Worm (Caenorhabditis elegans) whole organism, L4 larva: Measurements from ENCODE around the gene C24D10.49.
A peak's percentile ranks its signal among the peaks of the same experiment; 100 is the strongest.

ENCODE experiments used
- F26F4.8 ChIP-seq: fragments of 200-800 bp; sonication (Bioruptor generic); conservative IDR thresholded peaks from 2 replicates; pipeline ENCODE4 v1.3.6; 2022; ENCODE audit warnings: missing genetic modification characterization, missing compliant biosample characterization
- F44E2.7 ChIP-seq: fragments of 200-800 bp; sonication (Bioruptor generic); IDR thresholded peaks from 2 replicates; pipeline ENCODE4 v2.1.2; 2022; ENCODE audit warnings: missing genetic modification characterization, missing compliant biosample characterization
- F49E8.2 ChIP-seq: sonication (generic microtip); optimal IDR thresholded peaks from 2 replicates; lab custom pipeline; 2016; ENCODE audit warnings: missing compliant biosample characterization, mild to moderate bottlenecking, missing genetic modification characterization, borderline replicate concordance
- R02D3.7 ChIP-seq: fragments of 150-350 bp; sonication (generic microtip); optimal IDR thresholded peaks from 3 replicates; lab custom pipeline; 2014; ENCODE audit warnings: missing biosample characterization, missing genetic modification characterization
- ZK546.5 ChIP-seq, 2 experiments: sonication (generic microtip); optimal IDR thresholded peaks; 2 replicates each; lab custom pipeline; 2017; ENCODE audit warnings: missing biosample characterization in 2 of 2, missing genetic modification characterization in 2 of 2
- aha-1 ChIP-seq: fragments of 150-350 bp; peaks from one replicate; lab custom pipeline; 2014; ENCODE audit warnings: missing biosample characterization, missing genetic modification characterization
- ama-1 ChIP-seq: fragments of 150-350 bp; optimal IDR thresholded peaks from 2 replicates; lab custom pipeline; 2014; ENCODE audit warnings: inconsistent platforms, mixed read lengths
- ceh-44 ChIP-seq: fragments of 200-800 bp; sonication (Bioruptor generic); IDR thresholded peaks from 2 replicates; pipeline ENCODE4 v1.3.6; 2022; ENCODE audit warnings: missing genetic modification reagents, missing genetic modification characterization, missing compliant biosample characterization
- ces-1 ChIP-seq: fragments of 150-350 bp; sonication (generic microtip); optimal IDR thresholded peaks from 4 replicates; lab custom pipeline; 2014; ENCODE audit warnings: missing biosample characterization, missing genetic modification reagents, missing genetic modification characterization
- daf-16 ChIP-seq, 3 experiments: sonication (generic microtip); optimal IDR thresholded peaks; 2 replicates each; lab custom pipeline; 2016 to 2017; ENCODE audit warnings: missing genetic modification characterization in 3 of 3, missing genetic modification reagents in 3 of 3, mild to moderate bottlenecking in 2 of 3, missing compliant biosample characterization in 2 of 3, missing biosample characterization in 1 of 3, moderate library complexity in 1 of 3
- dmd-9 ChIP-seq: fragments of 200-800 bp; sonication (Bioruptor generic); IDR thresholded peaks from 2 replicates; pipeline ENCODE4 v1.3.6; 2022; ENCODE audit warnings: missing genetic modification reagents, missing genetic modification characterization, missing compliant biosample characterization
- duxl-1 ChIP-seq: sonication (generic microtip); optimal IDR thresholded peaks from 2 replicates; lab custom pipeline; 2016; ENCODE audit warnings: mild to moderate bottlenecking, missing genetic modification characterization, moderate library complexity, missing compliant biosample characterization; ENCODE audit not compliant: poor library complexity
- egl-43 ChIP-seq: fragments of 200-800 bp; sonication (Bioruptor generic); IDR thresholded peaks from 2 replicates; pipeline ENCODE4 v1.3.6; 2022; ENCODE audit warnings: missing genetic modification reagents, missing genetic modification characterization, missing compliant biosample characterization
- fkh-10 ChIP-seq: fragments of 150-350 bp; optimal IDR thresholded peaks from 2 replicates; lab custom pipeline; 2014; ENCODE audit warnings: missing biosample characterization, missing genetic modification reagents, missing genetic modification characterization
- hlh-30 ChIP-seq: sonication (generic microtip); optimal IDR thresholded peaks from 2 replicates; lab custom pipeline; 2017; ENCODE audit warnings: antibody characterized with exemption, mild to moderate bottlenecking, missing genetic modification characterization, missing compliant biosample characterization; ENCODE audit not compliant: insufficient read depth
- hmg-1.1 ChIP-seq: fragments of 200-800 bp; sonication (Bioruptor generic); IDR thresholded peaks from 2 replicates; pipeline ENCODE4 v1.3.6; 2022; ENCODE audit warnings: missing genetic modification reagents, missing genetic modification characterization, missing compliant biosample characterization
- lin-13 ChIP-seq: fragments of 150-350 bp; optimal IDR thresholded peaks from 2 replicates; lab custom pipeline; 2014; ENCODE audit warnings: missing biosample characterization, missing genetic modification reagents, missing genetic modification characterization
- lin-29 ChIP-seq: fragments of 200-800 bp; sonication (Bioruptor generic); IDR thresholded peaks from 2 replicates; pipeline ENCODE4 v1.3.6; 2022; ENCODE audit warnings: missing genetic modification reagents, missing genetic modification characterization, missing compliant biosample characterization
- mdl-1 ChIP-seq, 2 experiments: fragments of 150-350 bp in 1 of 2; sonication (generic microtip) in 1 of 2; optimal IDR thresholded peaks; 2 replicates each; lab custom pipeline; 2014 to 2017; ENCODE audit warnings: missing biosample characterization in 2 of 2, missing genetic modification characterization in 2 of 2
- mep-1 ChIP-seq: fragments of 150-350 bp; sonication (generic microtip); optimal IDR thresholded peaks from 3 replicates; lab custom pipeline; 2014; ENCODE audit warnings: missing biosample characterization, missing genetic modification characterization
- mes-2 ChIP-seq: sonication (generic microtip); optimal IDR thresholded peaks from 2 replicates; lab custom pipeline; 2016; ENCODE audit warnings: missing genotype, mild to moderate bottlenecking, missing genetic modification characterization, missing compliant biosample characterization; ENCODE audit not compliant: poor library complexity, severe bottlenecking
- mxl-2 ChIP-seq: fragments of 200-800 bp; sonication (Bioruptor generic); conservative IDR thresholded peaks from 2 replicates; pipeline ENCODE4 v1.3.6; 2022; ENCODE audit warnings: missing genetic modification reagents, missing genetic modification characterization, missing compliant biosample characterization
- mxl-3 ChIP-seq: fragments of 200-800 bp; sonication (Bioruptor generic); optimal IDR thresholded peaks from 2 replicates; lab custom pipeline; 2018; ENCODE audit warnings: mild to moderate bottlenecking, missing genetic modification characterization, missing compliant biosample characterization
- nhr-11 ChIP-seq: fragments of 150-350 bp; optimal IDR thresholded peaks from 2 replicates; lab custom pipeline; 2014; ENCODE audit warnings: missing biosample characterization, missing genetic modification characterization
- pha-4 ChIP-seq, 2 experiments: fragments of 150-350 bp in 1 of 2; fragments of 200-800 bp in 1 of 2; sonication (Bioruptor generic) in 1 of 2; IDR thresholded peaks in 1 of 2; optimal IDR thresholded peaks in 1 of 2; 2 replicates each; pipeline versions ENCODE4 v1.3.6 to Lab custom; 2014 to 2022; ENCODE audit warnings: missing genetic modification characterization in 2 of 2, missing genetic modification reagents in 2 of 2, missing biosample characterization in 1 of 2, missing compliant biosample characterization in 1 of 2
- php-3 ChIP-seq: fragments of 200-800 bp; sonication (Bioruptor generic); IDR thresholded peaks from 2 replicates; pipeline ENCODE4 v1.3.6; 2022; ENCODE audit warnings: missing genetic modification reagents, missing genetic modification characterization, missing compliant biosample characterization
- sdz-12 ChIP-seq: fragments of 200-800 bp; sonication (Bioruptor generic); optimal IDR thresholded peaks from 2 replicates; lab custom pipeline; 2018; ENCODE audit warnings: mild to moderate bottlenecking, missing genetic modification characterization, missing compliant biosample characterization
- snpc-1.2 ChIP-seq: fragments of 200-800 bp; sonication (Bioruptor generic); IDR thresholded peaks from 2 replicates; pipeline ENCODE4 v1.3.6; 2022; ENCODE audit warnings: missing genetic modification reagents, missing genetic modification characterization, missing compliant biosample characterization
- snpc-4 ChIP-seq: fragments of 150-350 bp; optimal IDR thresholded peaks from 2 replicates; lab custom pipeline; 2014; ENCODE audit warnings: missing biosample characterization, missing genetic modification characterization
- spr-1 ChIP-seq: sonication (generic microtip); optimal IDR thresholded peaks from 2 replicates; lab custom pipeline; 2016; ENCODE audit warnings: mild to moderate bottlenecking, missing genetic modification characterization, missing compliant biosample characterization
- spr-3 ChIP-seq: fragments of 200-800 bp; sonication (Bioruptor generic); optimal IDR thresholded peaks from 2 replicates; lab custom pipeline; 2018; ENCODE audit warnings: mild to moderate bottlenecking, missing genetic modification characterization, missing compliant biosample characterization
- unc-62 ChIP-seq, 3 experiments: fragments of 150-350 bp in 1 of 3; sonication (generic microtip); optimal IDR thresholded peaks in 2 of 3; peaks in 1 of 3; 1 replicate in 1 of 3; 2 replicates in 2 of 3; lab custom pipeline; 2014 to 2017; ENCODE audit warnings: missing biosample characterization in 3 of 3, missing genetic modification characterization in 3 of 3, missing genetic modification reagents in 3 of 3, missing genotype in 1 of 3
- vab-7 ChIP-seq: fragments of 200-800 bp; sonication (Bioruptor generic); IDR thresholded peaks from 2 replicates; pipeline ENCODE4 v1.3.6; 2022; ENCODE audit warnings: missing genetic modification reagents, missing genetic modification characterization, missing compliant biosample characterization
- zag-1 ChIP-seq: fragments of 150-350 bp; optimal IDR thresholded peaks from 2 replicates; lab custom pipeline; 2014; ENCODE audit warnings: missing biosample characterization, missing genetic modification characterization
- zip-2 ChIP-seq: fragments of 150-350 bp; optimal IDR thresholded peaks from 2 replicates; lab custom pipeline; 2014; ENCODE audit warnings: missing biosample characterization, missing genetic modification characterization
- ztf-11 ChIP-seq: fragments of 150-350 bp; optimal IDR thresholded peaks from 2 replicates; lab custom pipeline; 2014; ENCODE audit warnings: missing biosample characterization, missing genetic modification characterization

C24D10.49 gene

DNA sequence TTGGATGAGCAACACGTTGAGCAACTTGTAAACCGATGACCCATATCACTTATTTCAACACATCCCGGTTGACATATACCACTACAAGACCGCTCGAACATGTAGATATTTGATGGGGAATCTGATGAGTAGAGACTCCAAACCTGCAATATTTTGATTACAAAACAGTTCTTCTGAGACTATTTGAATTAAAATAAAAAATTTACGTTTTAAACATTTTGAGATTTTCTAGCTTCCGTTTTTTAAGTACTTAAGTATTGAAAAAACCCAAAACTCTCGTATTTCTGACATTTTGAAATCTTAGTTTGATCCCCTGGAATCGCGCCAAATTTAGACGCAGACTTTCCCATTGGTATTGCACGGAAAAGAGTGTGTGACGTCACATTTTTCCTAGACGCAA lies at the start of gene C24D10.49:
Gene C24D10.49, minus strand, starts transcription at position 101 of the 400 bp plus-strand sequence.
- TF ChIP-seq dmd-9 (GFP tag; lab: Robert Waterston, UW) = no peak
- TF ChIP-seq pha-4 (GFP tag; IDR thresholded peaks at IDR 0.05; lab: Robert Waterston, UW) = no peak
- TF ChIP-seq pha-4 (tag; optimal IDR thresholded peaks at IDR 0.05; lab: Kevin White, UChicago) = no peak
- TF ChIP-seq daf-16 (GFP tag; optimal IDR thresholded peaks at IDR 0.05; lab: Kevin White, UChicago) = no peak
- TF ChIP-seq daf-16 (tag; optimal IDR thresholded peaks at IDR 0.05; lab: Kevin White, UChicago) = no peak
- no peak for TF ChIP-seq F26F4.8 (GFP tag; lab: Robert Waterston, UW)
- no peak for TF ChIP-seq hmg-1.1 (GFP tag; lab: Robert Waterston, UW)
- TF ChIP-seq mxl-3 (GFP tag; lab: Kevin White, UChicago) = no peak
- TF ChIP-seq php-3 = no peak
- no peak for TF ChIP-seq zag-1 (tag; lab: Kevin White, UChicago)

DNA sequence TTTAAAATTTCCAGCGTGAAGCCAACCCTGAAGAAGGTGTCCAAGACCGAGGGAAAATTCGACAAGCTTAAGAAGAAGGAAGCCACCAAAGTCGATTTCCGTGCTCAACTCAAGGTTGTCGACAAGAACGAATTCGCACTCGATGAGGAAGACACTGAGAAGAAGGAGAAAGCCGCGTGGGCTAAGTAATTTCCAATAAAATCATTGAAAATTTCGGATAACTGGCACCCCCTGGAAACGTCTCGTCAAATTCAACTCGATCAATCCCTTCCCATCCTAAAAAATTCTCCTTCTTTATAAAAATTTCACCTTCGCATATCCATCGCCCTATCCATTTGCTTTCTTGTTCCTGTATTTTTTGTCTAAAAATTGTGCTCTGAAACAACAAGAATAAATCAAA lies 49.6 kb upstream of the C24D10.49 start:
- no peak for TF ChIP-seq R02D3.7
- TF ChIP-seq snpc-1.2 = 0 out of 2 replicates have a peak, but pooled peaks have one; percentile 20

DNA sequence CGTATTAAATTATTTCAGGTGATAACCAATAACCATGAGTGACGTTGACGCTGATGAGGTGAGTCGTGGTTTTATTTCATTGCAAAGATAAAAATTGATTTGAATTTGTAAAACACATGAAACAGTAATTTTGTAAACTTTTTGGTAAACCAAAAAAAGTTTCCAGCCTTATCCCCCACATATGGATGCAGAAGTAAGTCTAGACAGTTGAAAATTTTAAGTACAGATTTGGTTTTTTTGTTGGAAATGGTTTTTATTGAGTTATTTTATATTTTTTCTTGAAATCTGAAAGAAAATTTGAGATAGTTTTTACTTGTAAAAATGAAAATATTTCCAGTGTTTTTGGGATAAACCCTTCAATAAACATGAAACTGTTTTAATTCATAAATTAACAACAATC lies 47.4 kb upstream of the C24D10.49 start, which contains the start of gene tni-4:
Gene tni-4, plus strand, starts transcription at position 19 of the 400 bp plus-strand sequence.
- peak in 1 of 2 experiments; percentile 92 for TF ChIP-seq unc-62 (GFP tag; optimal IDR thresholded peaks at IDR 0.05 in 1 of 2; lab: Kevin White, UChicago)
- no peak for TF ChIP-seq unc-62 (tag; optimal IDR thresholded peaks at IDR 0.05; lab: Kevin White, UChicago)
- no peak for TF ChIP-seq lin-13
- no peak for TF ChIP-seq duxl-1 (tag; lab: Kevin White, UChicago)
- TF ChIP-seq snpc-4 = no peak
- no peak for TF ChIP-seq egl-43

DNA sequence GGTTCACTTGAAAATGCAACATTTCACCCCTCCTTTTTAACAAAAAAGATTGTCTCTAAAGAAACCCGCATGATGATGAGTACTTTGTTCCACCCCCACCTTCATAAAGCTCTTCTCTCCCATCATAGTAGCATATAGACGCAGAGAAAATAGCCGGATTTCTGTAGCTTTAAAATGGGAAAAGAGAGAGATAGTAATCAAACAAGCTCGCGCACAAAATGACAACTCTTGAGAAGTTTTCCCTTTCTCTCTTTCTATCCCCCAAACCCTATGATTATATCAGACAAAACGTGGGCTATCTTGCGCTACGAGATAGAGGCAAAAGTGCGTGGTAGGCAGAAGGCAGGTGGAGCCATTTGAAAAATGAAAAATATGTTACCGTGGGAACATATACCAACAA lies 45.4 kb upstream of the C24D10.49 start:
- TF ChIP-seq php-3 (no peak), sdz-12 (GFP tag; lab: Kevin White, UChicago) (no peak), lin-29 (GFP tag; lab: Robert Waterston, UW) (no peak), unc-62 (GFP tag; optimal IDR thresholded peaks at IDR 0.05 in 1 of 2; lab: Kevin White, UChicago) (peak in 1 of 2 experiments; percentile 67), unc-62 (tag; optimal IDR thresholded peaks at IDR 0.05; lab: Kevin White, UChicago) (no peak), mep-1 (no peak), ces-1 (GFP tag; lab: Kevin White, UChicago) (no peak), mxl-2 (GFP tag; lab: Robert Waterston, UW) (no peak), mdl-1 (tag; optimal IDR thresholded peaks at IDR 0.05; lab: Kevin White, UChicago) (no peak), F26F4.8 (GFP tag; lab: Robert Waterston, UW) (no peak)

DNA sequence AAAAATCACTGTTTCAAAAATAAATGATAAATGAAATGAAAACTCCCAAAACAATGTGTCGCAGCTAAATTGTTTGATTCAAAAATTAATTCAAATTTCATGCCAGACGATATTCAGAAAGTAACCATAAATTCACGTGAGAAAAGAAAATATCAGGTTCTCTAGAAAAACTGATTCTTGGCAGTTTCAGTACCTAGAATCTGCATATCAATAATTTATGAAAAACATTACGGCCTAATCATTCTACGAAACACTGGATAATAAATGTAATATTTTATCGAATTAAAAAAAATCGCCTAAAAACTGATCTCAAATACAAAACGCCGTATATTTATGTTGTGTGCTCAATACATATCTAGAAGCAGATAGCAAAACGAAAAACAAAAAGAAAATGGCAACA lies 43.7 kb upstream of the C24D10.49 start:
- TF ChIP-seq nhr-11 (tag; lab: Kevin White, UChicago) (peak; percentile 43), aha-1 (tag; lab: Kevin White, UChicago) (no peak)

DNA sequence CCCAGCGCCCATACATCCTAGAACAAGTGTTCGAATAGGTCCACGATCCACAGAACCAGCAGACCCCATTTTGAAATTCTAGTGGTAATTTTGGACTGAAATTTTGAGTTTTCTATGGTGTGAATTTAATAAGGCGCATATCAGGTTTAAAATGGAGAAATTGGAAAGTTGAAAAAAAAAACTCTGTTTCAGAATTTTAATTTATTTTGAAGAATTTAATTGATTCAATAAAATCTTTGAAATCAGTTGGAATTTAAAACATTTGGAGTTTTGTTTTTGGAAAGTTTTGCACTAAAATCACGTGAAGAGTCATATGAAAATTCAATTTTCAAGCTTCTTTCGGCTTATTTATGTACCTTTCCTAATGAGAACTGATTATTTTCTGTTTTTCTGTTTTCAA lies 38.4 kb upstream of the C24D10.49 start, which contains the start of gene gpa-18:
Gene gpa-18, minus strand, starts transcription at position 101 of the 400 bp plus-strand sequence.
- TF ChIP-seq spr-3 (GFP tag; lab: Kevin White, UChicago) = no peak
- no peak for TF ChIP-seq sdz-12 (GFP tag; lab: Kevin White, UChicago)
- TF ChIP-seq ztf-11 (tag; lab: Kevin White, UChicago) = no peak
- no peak for TF ChIP-seq mep-1
- no peak for TF ChIP-seq ceh-44 (GFP tag; lab: Robert Waterston, UW)
- TF ChIP-seq ama-1 (lab: Kevin White, UChicago) = no peak
- no peak for TF ChIP-seq hlh-30 (tag; lab: Kevin White, UChicago)
- TF ChIP-seq zip-2 (tag; lab: Kevin White, UChicago) = no peak
- no peak for TF ChIP-seq vab-7 (GFP tag; lab: Robert Waterston, UW)
- TF ChIP-seq spr-1 = no peak
- no peak for TF ChIP-seq lin-13
- no peak for TF ChIP-seq mes-2
- TF ChIP-seq ces-1 (GFP tag; lab: Kevin White, UChicago) = no peak
- no peak for TF ChIP-seq fkh-10
- no peak for TF ChIP-seq snpc-4
- TF ChIP-seq pha-4 (GFP tag; IDR thresholded peaks at IDR 0.05; lab: Robert Waterston, UW) = no peak
- TF ChIP-seq pha-4 (tag; optimal IDR thresholded peaks at IDR 0.05; lab: Kevin White, UChicago) = no peak
- TF ChIP-seq F44E2.7 (GFP tag; lab: Robert Waterston, UW) = no peak
- TF ChIP-seq F49E8.2 (tag; lab: Kevin White, UChicago) = no peak
- TF ChIP-seq ZK546.5 (tag; optimal IDR thresholded peaks at IDR 0.05; lab: Kevin White, UChicago) = no peak
